Worm (Caenorhabditis elegans) whole organism, young adult: ENCODE results near the gene madf-8.

Experiments
- B0336.3 ChIP-seq: fragments of 200-800 bp; sonication (Bioruptor generic); IDR thresholded peaks from 2 replicates; pipeline ENCODE4 v1.3.6; 2022; ENCODE audit warnings: missing genetic modification characterization, missing compliant biosample characterization
- D2030.7 ChIP-seq: fragments of 200-800 bp; sonication (Bioruptor generic); IDR thresholded peaks from 2 replicates; pipeline ENCODE4 v1.3.6; 2022; ENCODE audit warnings: missing genetic modification reagents, missing genetic modification characterization, missing compliant biosample characterization
- F22D6.2 ChIP-seq: sonication (generic microtip); optimal IDR thresholded peaks from 2 replicates; lab custom pipeline; 2016; ENCODE audit warnings: mild to moderate bottlenecking, missing genetic modification characterization, missing compliant biosample characterization
- F37B4.10 ChIP-seq: fragments of 200-800 bp; sonication (Bioruptor generic); IDR thresholded peaks from 2 replicates; pipeline ENCODE4 v1.3.6; 2022; ENCODE audit warnings: missing genetic modification characterization, missing compliant biosample characterization
- F39B2.1 ChIP-seq: fragments of 200-800 bp; sonication (Bioruptor generic); IDR thresholded peaks from 2 replicates; pipeline ENCODE4 v1.3.6; 2022; ENCODE audit warnings: missing genetic modification reagents, missing genetic modification characterization, missing compliant biosample characterization
- K12H6.12 ChIP-seq: fragments of 200-800 bp; sonication (Bioruptor generic); optimal IDR thresholded peaks from 2 replicates; lab custom pipeline; 2018; ENCODE audit warnings: mild to moderate bottlenecking, missing genetic modification characterization, missing compliant biosample characterization
- T26A5.8 ChIP-seq: sonication (generic microtip); optimal IDR thresholded peaks from 2 replicates; lab custom pipeline; 2016; ENCODE audit warnings: missing genetic modification characterization, missing compliant biosample characterization
- Y53G8AR.9 ChIP-seq: fragments of 200-800 bp; sonication (Bioruptor generic); conservative IDR thresholded peaks from 2 replicates; pipeline ENCODE4 v1.3.6; 2022; ENCODE audit warnings: missing genetic modification reagents, missing genetic modification characterization, missing compliant biosample characterization
- Y79H2A.3 ChIP-seq: fragments of 200-800 bp; sonication (Bioruptor generic); conservative IDR thresholded peaks from 2 replicates; pipeline ENCODE4 v1.3.6; 2022; ENCODE audit warnings: missing genetic modification reagents, missing genetic modification characterization, missing compliant biosample characterization
- Y95B8A.8 ChIP-seq: fragments of 200-800 bp; sonication (Bioruptor generic); IDR thresholded peaks from 2 replicates; pipeline ENCODE4 v1.3.6; 2022; ENCODE audit warnings: missing genetic modification reagents, missing genetic modification characterization, missing compliant biosample characterization
- attf-5 ChIP-seq: fragments of 200-800 bp; sonication (Bioruptor generic); optimal IDR thresholded peaks from 2 replicates; lab custom pipeline; 2018; ENCODE audit warnings: mild to moderate bottlenecking, missing genetic modification characterization, missing compliant biosample characterization
- cebp-1 ChIP-seq, 2 experiments: fragments of 200-800 bp in 1 of 2; sonication (Bioruptor generic) in 1 of 2; sonication (generic microtip) in 1 of 2; IDR thresholded peaks in 1 of 2; optimal IDR thresholded peaks in 1 of 2; 2 replicates each; pipeline versions ENCODE4 v1.3.6 to Lab custom; 2017 to 2022; ENCODE audit warnings: missing compliant biosample characterization in 2 of 2, missing genetic modification characterization in 2 of 2, mild to moderate bottlenecking in 1 of 2, missing genetic modification reagents in 1 of 2, moderate library complexity in 1 of 2
- cebp-2 ChIP-seq: fragments of 200-800 bp; sonication (Bioruptor generic); IDR thresholded peaks from 2 replicates; pipeline ENCODE4 v1.3.6; 2022; ENCODE audit warnings: missing genetic modification characterization, missing compliant biosample characterization
- ceh-58 ChIP-seq: fragments of 200-800 bp; sonication (Bioruptor generic); IDR thresholded peaks from 2 replicates; pipeline ENCODE4 v1.3.6; 2022; ENCODE audit warnings: missing genetic modification characterization, missing compliant biosample characterization
- die-1 ChIP-seq: sonication (generic microtip); optimal IDR thresholded peaks from 2 replicates; lab custom pipeline; 2016; ENCODE audit warnings: missing genotype, mild to moderate bottlenecking, missing genetic modification characterization, missing compliant biosample characterization
- dox-1 ChIP-seq: fragments of 200-800 bp; sonication (Bioruptor generic); IDR thresholded peaks from 2 replicates; pipeline ENCODE4 v1.3.6; 2022; ENCODE audit warnings: missing genetic modification reagents, missing genetic modification characterization, missing compliant biosample characterization
- egl-18 ChIP-seq: fragments of 200-800 bp; sonication (Bioruptor generic); IDR thresholded peaks from 2 replicates; pipeline ENCODE4 v1.3.6; 2022; ENCODE audit warnings: missing genetic modification reagents, missing genetic modification characterization, missing compliant biosample characterization
- hrde-1 ChIP-seq: sonication (generic microtip); optimal IDR thresholded peaks from 2 replicates; lab custom pipeline; 2016; ENCODE audit warnings: missing genetic modification characterization, mild to moderate bottlenecking, missing compliant biosample characterization, moderate library complexity, missing genotype, missing genetic modification reagents, borderline replicate concordance
- let-526 ChIP-seq: fragments of 200-800 bp; sonication (Bioruptor generic); IDR thresholded peaks from 2 replicates; pipeline ENCODE4 v1.3.6; 2022; ENCODE audit warnings: missing genetic modification reagents, missing genetic modification characterization, missing compliant biosample characterization
- lin-26 ChIP-seq: fragments of 200-800 bp; sonication (Bioruptor generic); IDR thresholded peaks from 2 replicates; pipeline ENCODE4 v1.3.6; 2022; ENCODE audit warnings: missing genetic modification reagents, missing genetic modification characterization, missing compliant biosample characterization
- lin-35 ChIP-seq, 3 experiments: fragments of 150-350 bp in 2 of 3; sonication (generic microtip) in 1 of 3; optimal IDR thresholded peaks; 2 replicates each; lab custom pipeline; 2014 to 2018; ENCODE audit warnings: missing biosample characterization in 3 of 3, missing genetic modification characterization in 3 of 3, missing genetic modification reagents in 3 of 3
- lsl-1 ChIP-seq: fragments of 200-800 bp; sonication (Bioruptor generic); optimal IDR thresholded peaks from 2 replicates; lab custom pipeline; 2018; ENCODE audit warnings: mild to moderate bottlenecking, missing genetic modification characterization, moderate library complexity, missing compliant biosample characterization
- madf-10 ChIP-seq: sonication (generic microtip); optimal IDR thresholded peaks from 2 replicates; lab custom pipeline; 2016; ENCODE audit warnings: mild to moderate bottlenecking, missing genetic modification characterization, missing compliant biosample characterization
- mcd-1 ChIP-seq: fragments of 200-800 bp; sonication (Bioruptor generic); IDR thresholded peaks from 2 replicates; pipeline ENCODE4 v1.3.6; 2022; ENCODE audit warnings: missing genetic modification reagents, missing genetic modification characterization, missing compliant biosample characterization
- nfya-2 ChIP-seq: fragments of 200-800 bp; sonication (Bioruptor generic); IDR thresholded peaks from 2 replicates; pipeline ENCODE4 v1.3.6; 2022; ENCODE audit warnings: missing genetic modification reagents, missing genetic modification characterization, missing compliant biosample characterization
- nfyb-1 ChIP-seq: fragments of 200-800 bp; sonication (Bioruptor generic); IDR thresholded peaks from 2 replicates; pipeline ENCODE4 v1.3.6; 2022; ENCODE audit warnings: missing genetic modification reagents, missing genetic modification characterization, missing compliant biosample characterization
- nhr-80 ChIP-seq: sonication (generic microtip); optimal IDR thresholded peaks from 2 replicates; lab custom pipeline; 2016; ENCODE audit warnings: missing genetic modification characterization, missing compliant biosample characterization
- rpc-1 ChIP-seq, 2 experiments: fragments of 150-350 bp in 1 of 2; sonication (generic microtip) in 1 of 2; optimal IDR thresholded peaks; 2 replicates each; lab custom pipeline; 2014 to 2018; ENCODE audit warnings: missing biosample characterization in 1 of 2, missing genetic modification characterization in 1 of 2, missing genetic modification reagents in 1 of 2, missing genotype in 1 of 2
- sdz-38 ChIP-seq: sonication (generic microtip); optimal IDR thresholded peaks from 2 replicates; lab custom pipeline; 2016; ENCODE audit warnings: missing genotype, missing genetic modification characterization, missing compliant biosample characterization
- snpc-4 ChIP-seq, 5 experiments: fragments of 150-350 bp in 1 of 5; sonication (generic microtip) in 4 of 5; optimal IDR thresholded peaks; 2 replicates each; lab custom pipeline; 2014 to 2018; ENCODE audit warnings: missing genetic modification characterization in 5 of 5, missing biosample characterization in 3 of 5, antibody characterized with exemption in 2 of 5, mild to moderate bottlenecking in 2 of 5, missing compliant biosample characterization in 2 of 5, missing genotype in 2 of 5, moderate library complexity in 2 of 5, missing genetic modification reagents in 1 of 5
- tlf-1 ChIP-seq: fragments of 200-800 bp; sonication (Bioruptor generic); optimal IDR thresholded peaks from 2 replicates; lab custom pipeline; 2018; ENCODE audit warnings: mild to moderate bottlenecking, missing genetic modification characterization, missing compliant biosample characterization
- zfh-2 ChIP-seq: fragments of 200-800 bp; sonication (Bioruptor generic); conservative IDR thresholded peaks from 2 replicates; pipeline ENCODE4 v1.3.6; 2022; ENCODE audit warnings: missing genetic modification reagents, missing genetic modification characterization, missing compliant biosample characterization

Gene madf-8

DNA sequence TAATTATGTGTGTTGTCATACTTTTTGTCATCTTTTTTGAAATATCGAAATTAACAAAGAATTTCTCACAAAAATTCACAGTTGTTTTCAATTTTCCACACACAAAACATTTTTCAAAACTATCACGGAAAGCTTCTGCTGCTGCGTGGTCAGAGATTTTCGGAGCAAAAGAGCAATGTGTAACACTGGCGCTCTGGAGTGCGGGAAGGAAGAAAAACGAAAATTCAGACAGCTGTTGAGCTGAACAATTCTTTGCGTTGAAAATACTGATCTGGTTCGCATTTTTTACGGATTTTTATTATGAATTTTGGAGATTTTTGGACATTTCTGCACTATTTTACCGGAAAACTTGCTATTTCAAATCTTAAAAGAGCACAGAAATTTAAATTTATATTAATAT lies 7.0 kb downstream of the madf-8 start:
- TF ChIP-seq rpc-1 (optimal IDR thresholded peaks at IDR 0.05; lab: Kevin White, UChicago) (no peak), rpc-1 (tag; optimal IDR thresholded peaks at IDR 0.05; lab: Kevin White, UChicago) (no peak), mcd-1 (no peak), die-1 (tag; lab: Kevin White, UChicago) (no peak), madf-10 (tag; lab: Kevin White, UChicago) (no peak), lin-35 (GFP tag; optimal IDR thresholded peaks at IDR 0.05; lab: Kevin White, UChicago) (no peak), ceh-58 (no peak)
- TF ChIP-seq, all 124 proteins: peak for 0

DNA sequence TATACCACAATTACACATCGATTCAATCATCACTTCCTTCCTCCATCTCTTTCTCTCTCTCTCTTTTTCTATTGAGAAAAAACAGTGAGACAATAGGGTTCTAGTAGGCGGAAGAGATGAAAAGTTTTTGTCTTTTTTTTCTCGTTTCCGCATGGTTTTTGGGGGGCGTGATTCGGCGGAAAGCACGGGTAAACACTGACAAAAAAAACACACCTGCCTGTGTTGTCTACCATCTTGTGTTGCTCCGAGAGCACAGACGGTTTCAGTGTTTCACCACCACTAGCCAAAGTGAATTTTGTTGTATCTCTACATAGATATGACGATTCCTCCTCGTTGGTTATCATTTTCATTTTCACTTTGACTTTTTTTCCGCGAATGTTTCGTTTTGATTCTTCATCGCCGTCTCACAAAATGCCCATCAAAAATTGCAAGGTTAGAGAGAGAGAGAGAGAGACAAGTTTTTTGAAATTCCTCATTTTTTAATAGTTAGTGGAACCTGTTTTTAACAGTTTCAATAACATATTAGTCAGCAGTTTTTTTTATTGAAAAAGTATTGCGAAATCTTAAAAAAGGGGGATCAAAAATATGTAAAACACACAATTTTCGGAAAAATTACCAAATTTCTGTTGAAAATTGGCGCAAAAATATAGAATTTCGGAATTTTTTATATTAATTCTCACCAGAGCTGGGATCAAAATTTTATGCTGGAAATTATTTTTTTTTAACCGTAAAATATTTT lies 13.2 kb downstream of the madf-8 start:
- TF ChIP-seq tlf-1 (GFP tag; lab: Kevin White, UChicago), result no peak
- TF ChIP-seq egl-18 (GFP tag; lab: Robert Waterston, UW), result no peak
- TF ChIP-seq dox-1 (GFP tag; lab: Robert Waterston, UW), result no peak
- TF ChIP-seq nhr-80 (tag; lab: Kevin White, UChicago), result peak; percentile 86
- TF ChIP-seq snpc-4 (GFP tag; optimal IDR thresholded peaks at IDR 0.05; lab: Kevin White, UChicago), result no peak
- TF ChIP-seq snpc-4 (tag; optimal IDR thresholded peaks at IDR 0.05; lab: Kevin White, UChicago), result no peak
- no peak for TF ChIP-seq lsl-1
- TF ChIP-seq lin-26 (GFP tag; lab: Robert Waterston, UW), result no peak
- TF ChIP-seq B0336.3 (GFP tag; lab: Robert Waterston, UW), result no peak
- no peak for TF ChIP-seq nfya-2
- TF ChIP-seq Y53G8AR.9 (GFP tag; lab: Robert Waterston, UW), result no peak
- peak; percentile 61 for TF ChIP-seq attf-5 (GFP tag; lab: Kevin White, UChicago)
- TF ChIP-seq F37B4.10 (GFP tag; lab: Robert Waterston, UW), result no peak
- TF ChIP-seq F39B2.1 (GFP tag; lab: Robert Waterston, UW), result no peak
- TF ChIP-seq zfh-2 (GFP tag; lab: Robert Waterston, UW), result peak; percentile 45; the same call in 1 of the 2 replicates
- TF ChIP-seq hrde-1, result no peak
- no peak for TF ChIP-seq Y95B8A.8 (GFP tag; lab: Robert Waterston, UW)
- peak; percentile 52; the same call in 1 of the 2 replicates for TF ChIP-seq cebp-1 (GFP tag; IDR thresholded peaks at IDR 0.05; lab: Robert Waterston, UW)
- peak; percentile 91 for TF ChIP-seq cebp-1 (tag; optimal IDR thresholded peaks at IDR 0.05; lab: Kevin White, UChicago)

DNA sequence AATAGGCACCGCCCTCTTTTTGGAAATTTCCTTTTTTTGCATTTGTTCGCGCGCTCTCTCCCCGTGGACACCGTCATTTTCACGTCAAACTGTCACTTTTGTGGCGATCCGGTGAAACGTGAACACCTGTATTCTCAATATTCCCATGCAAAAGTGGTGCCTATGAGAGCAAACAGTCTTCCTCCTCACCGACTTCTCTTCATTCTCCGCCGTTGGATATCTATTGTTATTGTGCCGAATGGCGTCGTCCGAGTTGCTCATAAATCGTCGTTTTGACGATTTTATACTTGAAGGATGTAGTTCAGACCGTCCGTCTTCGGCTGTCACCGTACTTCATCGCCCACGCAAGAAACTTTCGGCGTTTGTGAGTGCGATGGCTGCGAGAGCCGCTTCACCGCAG lies 14.8 kb downstream of the madf-8 start, which contains the start of gene rilp-1:
Gene rilp-1 (plus strand): TSS at position 301 of the 400 bp plus-strand sequence.
- TF ChIP-seq Y95B8A.8 (GFP tag; lab: Robert Waterston, UW) (no peak), D2030.7 (no peak), F22D6.2 (tag; lab: Kevin White, UChicago) (no peak), dox-1 (GFP tag; lab: Robert Waterston, UW) (no peak), attf-5 (GFP tag; lab: Kevin White, UChicago) (no peak), K12H6.12 (no peak), let-526 (GFP tag; lab: Robert Waterston, UW) (no peak), T26A5.8 (tag; lab: Kevin White, UChicago) (no peak), nfya-2 (no peak), sdz-38 (no peak), Y79H2A.3 (GFP tag; lab: Robert Waterston, UW) (no peak)

DNA sequence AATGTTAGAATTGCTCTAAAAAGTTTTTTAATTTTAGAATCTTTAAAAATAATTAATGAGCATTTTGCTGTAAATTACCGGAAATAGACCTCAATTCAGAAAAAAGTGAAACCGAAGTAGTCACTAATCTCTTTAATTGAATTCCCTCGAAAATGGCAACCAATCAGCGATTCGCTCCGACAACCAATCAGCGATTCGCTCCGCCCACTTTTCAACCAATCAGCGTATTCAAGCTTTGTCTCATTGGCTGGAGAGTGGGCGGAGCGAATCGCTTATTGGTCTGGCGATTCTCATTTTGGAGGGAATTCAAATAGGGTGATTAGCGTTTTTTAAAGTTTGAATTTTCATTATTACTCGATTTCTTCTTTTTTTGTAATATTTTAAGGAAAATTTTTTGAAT lies 15.8 kb downstream of the madf-8 start:
- TF ChIP-seq nfyb-1 (GFP tag; lab: Robert Waterston, UW) (peak; percentile 73), dox-1 (GFP tag; lab: Robert Waterston, UW) (no peak), cebp-2 (GFP tag; lab: Robert Waterston, UW) (no peak)
- TF ChIP-seq, all 124 proteins: peak for 1
